Worm (Caenorhabditis elegans) whole organism, late embryonic: ENCODE data around the gene T01B6.1.
A peak's percentile ranks its signal among the peaks of the same experiment; 100 is the strongest.

ENCODE experiments used
- C08G9.2 ChIP-seq: sonication (generic microtip); optimal IDR thresholded peaks from 2 replicates; lab custom pipeline; 2016; ENCODE audit warnings: mild to moderate bottlenecking, missing genetic modification characterization, moderate library complexity, missing compliant biosample characterization
- C38D4.7 ChIP-seq: fragments of 200-800 bp; sonication (Bioruptor generic); optimal IDR thresholded peaks from 2 replicates; lab custom pipeline; 2018; ENCODE audit warnings: mild to moderate bottlenecking, missing genetic modification characterization, moderate library complexity, missing compliant biosample characterization
- F13H6.1 ChIP-seq: sonication (generic microtip); optimal IDR thresholded peaks from 2 replicates; lab custom pipeline; 2016; ENCODE audit warnings: missing genetic modification characterization, missing compliant biosample characterization
- K02D7.2 ChIP-seq: sonication (generic microtip); optimal IDR thresholded peaks from 2 replicates; lab custom pipeline; 2017; ENCODE audit warnings: mild to moderate bottlenecking, missing genetic modification characterization, missing compliant biosample characterization
- ama-1 ChIP-seq: fragments of 150-350 bp; optimal IDR thresholded peaks from 2 replicates; lab custom pipeline; 2014
- ceh-18 ChIP-seq: sonication (generic microtip); optimal IDR thresholded peaks from 2 replicates; lab custom pipeline; 2016; ENCODE audit warnings: missing genetic modification characterization, missing compliant biosample characterization
- ceh-19 ChIP-seq: fragments of 200-800 bp; sonication (Bioruptor generic); optimal IDR thresholded peaks from 2 replicates; lab custom pipeline; 2018; ENCODE audit warnings: mild to moderate bottlenecking, missing genetic modification characterization, missing compliant biosample characterization
- ceh-2 ChIP-seq: sonication (generic microtip); optimal IDR thresholded peaks from 2 replicates; lab custom pipeline; 2016; ENCODE audit warnings: missing genotype, missing genetic modification characterization, missing compliant biosample characterization
- ceh-24 ChIP-seq: sonication (generic microtip); optimal IDR thresholded peaks from 2 replicates; lab custom pipeline; 2016; ENCODE audit warnings: mild to moderate bottlenecking, missing genetic modification characterization, missing compliant biosample characterization
- ceh-30 ChIP-seq: fragments of 150-350 bp; optimal IDR thresholded peaks from 2 replicates; lab custom pipeline; 2014; ENCODE audit warnings: missing biosample characterization, missing genetic modification characterization
- ceh-31 ChIP-seq: sonication (generic microtip); optimal IDR thresholded peaks from 2 replicates; lab custom pipeline; 2016; ENCODE audit warnings: missing genetic modification characterization, missing compliant biosample characterization
- ceh-34 ChIP-seq: sonication (generic microtip); optimal IDR thresholded peaks from 2 replicates; lab custom pipeline; 2016; ENCODE audit warnings: mild to moderate bottlenecking, missing genetic modification characterization, missing compliant biosample characterization
- ceh-45 ChIP-seq: fragments of 200-800 bp; sonication (Bioruptor generic); IDR thresholded peaks from 2 replicates; pipeline ENCODE4 v1.3.6; 2022; ENCODE audit warnings: missing genetic modification reagents, missing genetic modification characterization, missing compliant biosample characterization
- ceh-48 ChIP-seq: sonication (generic microtip); optimal IDR thresholded peaks from 2 replicates; lab custom pipeline; 2016; ENCODE audit warnings: missing genetic modification characterization, inconsistent platforms, missing compliant biosample characterization
- ceh-6 ChIP-seq: fragments of 200-800 bp; sonication (Bioruptor generic); optimal IDR thresholded peaks from 2 replicates; lab custom pipeline; 2018; ENCODE audit warnings: mild to moderate bottlenecking, missing genetic modification characterization, missing compliant biosample characterization
- che-1 ChIP-seq: sonication (generic microtip); optimal IDR thresholded peaks from 2 replicates; lab custom pipeline; 2016; ENCODE audit warnings: mild to moderate bottlenecking, missing genetic modification characterization, missing compliant biosample characterization
- dmd-4 ChIP-seq: sonication (generic microtip); optimal IDR thresholded peaks from 2 replicates; lab custom pipeline; 2016; ENCODE audit warnings: borderline replicate concordance, missing genetic modification characterization, missing compliant biosample characterization
- dve-1 ChIP-seq: sonication (generic microtip); optimal IDR thresholded peaks from 2 replicates; lab custom pipeline; 2017; ENCODE audit warnings: antibody characterized with exemption, mild to moderate bottlenecking, missing genetic modification characterization, missing compliant biosample characterization
- elt-2 ChIP-seq: sonication (generic microtip); optimal IDR thresholded peaks from 2 replicates; lab custom pipeline; 2016; ENCODE audit warnings: missing genetic modification reagents, missing genetic modification characterization, missing compliant biosample characterization
- ets-4 ChIP-seq: sonication (generic microtip); optimal IDR thresholded peaks from 2 replicates; lab custom pipeline; 2016; ENCODE audit warnings: missing genetic modification characterization, missing compliant biosample characterization
- fax-1 ChIP-seq: sonication (generic microtip); optimal IDR thresholded peaks from 2 replicates; lab custom pipeline; 2016; ENCODE audit warnings: missing genotype, missing genetic modification characterization, missing compliant biosample characterization
- fkh-6 ChIP-seq: sonication (generic microtip); optimal IDR thresholded peaks from 2 replicates; lab custom pipeline; 2016; ENCODE audit warnings: missing genetic modification characterization, missing compliant biosample characterization
- hlh-13 ChIP-seq: fragments of 200-800 bp; sonication (Bioruptor generic); optimal IDR thresholded peaks from 2 replicates; lab custom pipeline; 2018; ENCODE audit warnings: mild to moderate bottlenecking, missing genetic modification characterization, missing compliant biosample characterization
- hlh-15 ChIP-seq: sonication (generic microtip); optimal IDR thresholded peaks from 2 replicates; lab custom pipeline; 2016; ENCODE audit warnings: missing genetic modification characterization, missing compliant biosample characterization
- hlh-30 ChIP-seq: sonication (generic microtip); optimal IDR thresholded peaks from 2 replicates; lab custom pipeline; 2017; ENCODE audit warnings: antibody characterized with exemption, missing genetic modification characterization, missing compliant biosample characterization; ENCODE audit not compliant: insufficient read depth
- hlh-8 ChIP-seq: sonication (generic microtip); optimal IDR thresholded peaks from 2 replicates; lab custom pipeline; 2016; ENCODE audit warnings: missing genotype, missing genetic modification characterization, missing compliant biosample characterization
- mec-3 ChIP-seq: sonication (generic microtip); optimal IDR thresholded peaks from 2 replicates; lab custom pipeline; 2016; ENCODE audit warnings: borderline replicate concordance, missing genetic modification characterization, missing compliant biosample characterization
- nhr-11 ChIP-seq: fragments of 150-350 bp; optimal IDR thresholded peaks from 2 replicates; lab custom pipeline; 2014; ENCODE audit warnings: missing biosample characterization, missing genetic modification characterization
- nhr-232 ChIP-seq: sonication (generic microtip); optimal IDR thresholded peaks from 2 replicates; lab custom pipeline; 2016; ENCODE audit warnings: missing genetic modification characterization, missing compliant biosample characterization
- npax-4 ChIP-seq: sonication (generic microtip); optimal IDR thresholded peaks from 2 replicates; lab custom pipeline; 2016; ENCODE audit warnings: missing genetic modification characterization, missing compliant biosample characterization
- pag-3 ChIP-seq: sonication (generic microtip); optimal IDR thresholded peaks from 2 replicates; lab custom pipeline; 2016; ENCODE audit warnings: missing compliant biosample characterization, missing genetic modification characterization, borderline replicate concordance
- pha-4 ChIP-seq: fragments of 150-350 bp; optimal IDR thresholded peaks from 2 replicates; lab custom pipeline; 2018; ENCODE audit warnings: missing biosample characterization, missing genetic modification reagents, missing genetic modification characterization
- pros-1 ChIP-seq: fragments of 150-350 bp; optimal IDR thresholded peaks from 2 replicates; lab custom pipeline; 2014; ENCODE audit warnings: missing biosample characterization, missing genetic modification reagents, missing genetic modification characterization
- ref-2 ChIP-seq: sonication (generic microtip); optimal IDR thresholded peaks from 2 replicates; lab custom pipeline; 2016; ENCODE audit warnings: missing genetic modification characterization, missing compliant biosample characterization
- tbx-2 ChIP-seq: sonication (generic microtip); optimal IDR thresholded peaks from 2 replicates; lab custom pipeline; 2016; ENCODE audit warnings: missing genetic modification characterization, missing compliant biosample characterization
- unc-55 ChIP-seq: sonication (generic microtip); optimal IDR thresholded peaks from 2 replicates; lab custom pipeline; 2017; ENCODE audit warnings: missing biosample characterization, missing genetic modification reagents, missing genetic modification characterization
- unc-86 ChIP-seq: sonication (generic microtip); optimal IDR thresholded peaks from 2 replicates; lab custom pipeline; 2016; ENCODE audit warnings: missing genetic modification characterization, missing compliant biosample characterization
- zip-5 ChIP-seq: sonication (generic microtip); optimal IDR thresholded peaks from 2 replicates; lab custom pipeline; 2016; ENCODE audit warnings: missing genetic modification characterization, missing compliant biosample characterization
- ztf-16 ChIP-seq: sonication (generic microtip); optimal IDR thresholded peaks from 2 replicates; lab custom pipeline; 2017; ENCODE audit warnings: missing genetic modification characterization, missing compliant biosample characterization

The T01B6.1 gene

ce11 chrX:2301821-2302220 lies 33.7 kb upstream of the T01B6.1 start:
- TF ChIP-seq ceh-45 (GFP tag; lab: Robert Waterston, UW) (no peak), pag-3 (tag; lab: Kevin White, UChicago) (no peak), elt-2 (tag; lab: Kevin White, UChicago) (no peak), unc-86 (tag; lab: Kevin White, UChicago) (no peak), nhr-11 (no peak), ceh-48 (tag; lab: Kevin White, UChicago) (no peak)

ce11 chrX:2302782-2303181 lies 32.7 kb upstream of the T01B6.1 start, which contains the start of gene hum-6:
Gene hum-6, plus strand, starts transcription at chrX:2303082.
- no peak for TF ChIP-seq tbx-2 (tag; lab: Kevin White, UChicago)
- TF ChIP-seq dmd-4 (tag; lab: Kevin White, UChicago), result no peak
- no peak for TF ChIP-seq ets-4
- TF ChIP-seq unc-86 (tag; lab: Kevin White, UChicago), result no peak
- no peak for TF ChIP-seq dve-1 (tag; lab: Kevin White, UChicago)
- TF ChIP-seq elt-2 (tag; lab: Kevin White, UChicago), result no peak
- TF ChIP-seq zip-5, result no peak
- TF ChIP-seq pag-3 (tag; lab: Kevin White, UChicago), result no peak
- TF ChIP-seq hlh-13 (GFP tag; lab: Kevin White, UChicago), result no peak
- TF ChIP-seq ceh-24 (tag; lab: Kevin White, UChicago), result no peak
- TF ChIP-seq, all 69 proteins: peak for 0

ce11 chrX:2303253-2303652 lies 32.2 kb upstream of the T01B6.1 start:
- TF ChIP-seq ceh-45 (GFP tag; lab: Robert Waterston, UW) (no peak), ama-1 (lab: Kevin White, UChicago) (no peak), ceh-2 (tag; lab: Kevin White, UChicago) (no peak), dve-1 (tag; lab: Kevin White, UChicago) (no peak), C38D4.7 (GFP tag; lab: Kevin White, UChicago) (no peak), ceh-30 (no peak), ceh-19 (GFP tag; lab: Kevin White, UChicago) (no peak), hlh-8 (tag; lab: Kevin White, UChicago) (no peak), ceh-6 (no peak), F13H6.1 (tag; lab: Kevin White, UChicago) (no peak), K02D7.2 (tag; lab: Kevin White, UChicago) (no peak), ceh-18 (tag; lab: Kevin White, UChicago) (no peak), mec-3 (tag; lab: Kevin White, UChicago) (no peak), ceh-48 (tag; lab: Kevin White, UChicago) (no peak), ztf-16 (no peak), hlh-30 (no peak)

ce11 chrX:2304496-2304895 lies 31.0 kb upstream of the T01B6.1 start:
- TF ChIP-seq ets-4, result no peak
- TF ChIP-seq pag-3 (tag; lab: Kevin White, UChicago), result no peak
- TF ChIP-seq ceh-31 (tag; lab: Kevin White, UChicago), result no peak
- TF ChIP-seq C08G9.2, result no peak
- no peak for TF ChIP-seq ceh-18 (tag; lab: Kevin White, UChicago)
- TF ChIP-seq zip-5, result no peak
- no peak for TF ChIP-seq ztf-16
- TF ChIP-seq hlh-15 (tag; lab: Kevin White, UChicago), result no peak

ce11 chrX:2316205-2316604 lies 19.3 kb upstream of the T01B6.1 start:
- TF ChIP-seq nhr-232 (tag; lab: Kevin White, UChicago), result no peak
- no peak for TF ChIP-seq pha-4
- no peak for TF ChIP-seq ceh-6
- peak; percentile 51 for TF ChIP-seq hlh-30

ce11 chrX:2316859-2317258 lies 18.6 kb upstream of the T01B6.1 start:
- TF ChIP-seq pros-1 (no peak), ceh-19 (GFP tag; lab: Kevin White, UChicago) (no peak), unc-55 (GFP tag; lab: Kevin White, UChicago) (no peak), ceh-2 (tag; lab: Kevin White, UChicago) (no peak), ceh-34 (tag; lab: Kevin White, UChicago) (no peak), ceh-6 (no peak), fax-1 (tag; lab: Kevin White, UChicago) (no peak), fkh-6 (tag; lab: Kevin White, UChicago) (no peak), ztf-16 (no peak), che-1 (tag; lab: Kevin White, UChicago) (no peak), npax-4 (tag; lab: Kevin White, UChicago) (no peak), C38D4.7 (GFP tag; lab: Kevin White, UChicago) (no peak), ceh-45 (GFP tag; lab: Robert Waterston, UW) (no peak), hlh-13 (GFP tag; lab: Kevin White, UChicago) (no peak), ceh-18 (tag; lab: Kevin White, UChicago) (no peak), ets-4 (no peak), ceh-31 (tag; lab: Kevin White, UChicago) (no peak), ref-2 (tag; lab: Kevin White, UChicago) (no peak), dve-1 (tag; lab: Kevin White, UChicago) (no peak), hlh-8 (tag; lab: Kevin White, UChicago) (no peak)
